Worm (Caenorhabditis elegans): ENCODE results near the gene E03H12.7.

ce11 chrIV:4945771-4946170 is 42.7 kb downstream of the E03H12.7 start, which contains the start of gene str-169:
- TF ChIP-seq ceh-24 (tag; optimal IDR thresholded peaks at IDR 0.05) = no peak
- no peak for TF ChIP-seq nhr-11 (tag; optimal IDR thresholded peaks at IDR 0.05)
- no peak for TF ChIP-seq pqm-1 (tag; optimal IDR thresholded peaks at IDR 0.05)
